Worm (Caenorhabditis elegans) whole organism, L4/young adult: ENCODE data around the gene cki-1.

ENCODE experiments used
- W03F9.2 ChIP-seq: fragments of 150-350 bp; optimal IDR thresholded peaks from 2 replicates; lab custom pipeline; 2014; ENCODE audit warnings: missing biosample characterization, missing genetic modification characterization
- dao-5 ChIP-seq: sonication (generic microtip); optimal IDR thresholded peaks from 2 replicates; lab custom pipeline; 2016; ENCODE audit warnings: missing genotype, missing genetic modification characterization, moderate library complexity, missing compliant biosample characterization
- him-1 ChIP-seq: sonication (generic microtip); optimal IDR thresholded peaks from 2 replicates; lab custom pipeline; 2016; ENCODE audit warnings: missing genotype, missing genetic modification reagents, missing genetic modification characterization, missing compliant biosample characterization

ce11 chrII:7815406-7815805 lies 4.4 kb downstream of the cki-1 start:
- TF ChIP-seq him-1 (tag; lab: Kevin White, UChicago) (no peak), W03F9.2 (tag; lab: Kevin White, UChicago) (no peak), dao-5 (tag; lab: Kevin White, UChicago) (no peak)
